Worm (Caenorhabditis elegans) whole organism, midembryonic: Measurements from ENCODE around the gene C54E4.5.

Experiments
- T22C8.4 ChIP-seq: fragments of 200-800 bp; sonication (Bioruptor generic); IDR thresholded peaks from 2 replicates; pipeline ENCODE4 v1.3.6; 2022; ENCODE audit warnings: missing genetic modification characterization, missing compliant biosample characterization
- cog-1 ChIP-seq: sonication (generic microtip); optimal IDR thresholded peaks from 2 replicates; lab custom pipeline; 2016; ENCODE audit warnings: missing genetic modification characterization, missing compliant biosample characterization
- flt-1 ChIP-seq: fragments of 200-800 bp; sonication (Bioruptor generic); IDR thresholded peaks from 2 replicates; pipeline ENCODE4 v1.3.6; 2022; ENCODE audit warnings: missing genetic modification characterization, missing compliant biosample characterization
- klf-2 ChIP-seq: fragments of 200-800 bp; sonication (Bioruptor generic); conservative IDR thresholded peaks from 2 replicates; pipeline ENCODE4 v1.3.6; 2022; ENCODE audit warnings: missing genetic modification reagents, missing genetic modification characterization, missing compliant biosample characterization
- med-1 ChIP-seq: sonication (generic microtip); optimal IDR thresholded peaks from 2 replicates; lab custom pipeline; 2017; ENCODE audit warnings: missing genetic modification characterization, mild to moderate bottlenecking, missing compliant biosample characterization, antibody characterized with exemption, missing genetic modification reagents; ENCODE audit not compliant: insufficient read depth
- ref-1 ChIP-seq: fragments of 200-800 bp; sonication (Bioruptor generic); conservative IDR thresholded peaks from 2 replicates; pipeline ENCODE4 v1.3.6; 2022; ENCODE audit warnings: missing genetic modification reagents, missing genetic modification characterization, missing compliant biosample characterization
- tab-1 ChIP-seq: fragments of 200-800 bp; sonication (Bioruptor generic); IDR thresholded peaks from 2 replicates; pipeline ENCODE4 v1.3.6; 2022; ENCODE audit warnings: missing genetic modification characterization, missing compliant biosample characterization
- ztf-23 ChIP-seq: fragments of 200-800 bp; sonication (Bioruptor generic); IDR thresholded peaks from 2 replicates; pipeline ENCODE4 v1.3.6; 2022; ENCODE audit warnings: missing genetic modification reagents, missing genetic modification characterization, missing compliant biosample characterization
- ztf-29 ChIP-seq: fragments of 200-800 bp; sonication (Bioruptor generic); IDR thresholded peaks from 2 replicates; pipeline ENCODE4 v1.3.6; 2022; ENCODE audit warnings: missing genetic modification reagents, missing genetic modification characterization, missing compliant biosample characterization

ce11 chrIV:2195598-2195997, 46.5 kb upstream of the C54E4.5 start:
- TF ChIP-seq ref-1 (GFP tag; lab: Robert Waterston, UW): no peak
- no peak for TF ChIP-seq klf-2 (GFP tag; lab: Robert Waterston, UW)
- TF ChIP-seq flt-1 (GFP tag; lab: Robert Waterston, UW): no peak
- no peak for TF ChIP-seq med-1 (GFP tag; lab: Kevin White, UChicago)
- no peak for TF ChIP-seq T22C8.4 (GFP tag; lab: Robert Waterston, UW)
- no peak for TF ChIP-seq cog-1 (tag; lab: Kevin White, UChicago)
- TF ChIP-seq ztf-29: no peak
- TF ChIP-seq tab-1 (GFP tag; lab: Robert Waterston, UW): no peak
- TF ChIP-seq ztf-23 (GFP tag; lab: Robert Waterston, UW): no peak
